Worm (Caenorhabditis elegans) whole organism, L4 larva: ENCODE measurements around the gene C39B10.1.

ENCODE experiments used
- aly-2 ChIP-seq: sonication (generic microtip); optimal IDR thresholded peaks from 2 replicates; lab custom pipeline; 2018; ENCODE audit warnings: missing biosample characterization, missing genetic modification characterization
- ctbp-1 ChIP-seq: fragments of 200-800 bp; sonication (Bioruptor generic); IDR thresholded peaks from 2 replicates; pipeline ENCODE4 v1.3.6; 2022; ENCODE audit warnings: missing genetic modification reagents, missing genetic modification characterization, missing compliant biosample characterization
- lin-1 ChIP-seq: fragments of 200-800 bp; sonication (Bioruptor generic); IDR thresholded peaks from 2 replicates; pipeline ENCODE4 v1.3.6; 2022; ENCODE audit warnings: missing genetic modification reagents, missing genetic modification characterization, missing compliant biosample characterization
- nhr-10 ChIP-seq: fragments of 150-350 bp; optimal IDR thresholded peaks from 2 replicates; lab custom pipeline; 2014; ENCODE audit warnings: missing biosample characterization, missing genetic modification characterization
- snpc-4 ChIP-seq: fragments of 150-350 bp; optimal IDR thresholded peaks from 2 replicates; lab custom pipeline; 2014; ENCODE audit warnings: missing biosample characterization, missing genetic modification characterization

DNA sequence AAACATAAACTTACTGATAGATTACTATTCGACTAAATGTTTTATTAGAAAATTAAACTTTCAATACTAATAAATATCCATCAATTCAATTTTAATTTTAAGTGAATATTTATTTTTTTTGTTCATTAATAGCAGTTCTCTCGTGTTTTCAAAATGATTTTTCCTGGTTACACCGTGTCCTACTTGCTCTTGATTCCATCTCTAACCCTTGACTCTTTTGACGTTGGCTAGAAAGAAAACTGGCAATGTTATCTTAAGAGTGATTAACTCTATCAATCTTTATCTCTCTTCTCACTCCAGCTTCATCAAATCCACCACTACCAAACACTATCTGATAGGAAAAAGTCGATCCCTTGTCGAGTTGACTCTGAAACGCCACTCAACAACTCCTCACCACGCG, 51.0 kb downstream of the C39B10.1 start, which contains the start of gene acr-8:
- TF ChIP-seq nhr-10 (tag; lab: Kevin White, UChicago): no peak
- TF ChIP-seq aly-2 (tag; lab: Kevin White, UChicago): no peak
- TF ChIP-seq ctbp-1: no peak
- no peak for TF ChIP-seq snpc-4 (tag; lab: Kevin White, UChicago)
- TF ChIP-seq lin-1: no peak
